Worm (Caenorhabditis elegans) whole organism, mixed stage, embryonic: Measurements from ENCODE around the gene tex-2.

Experiments
- M03D4.4 ChIP-seq: sonication (generic microtip); optimal IDR thresholded peaks from 2 replicates; lab custom pipeline; 2017; ENCODE audit warnings: mild to moderate bottlenecking, missing genetic modification characterization, missing compliant biosample characterization
- lin-13 ChIP-seq: fragments of 150-350 bp; optimal IDR thresholded peaks from 2 replicates; lab custom pipeline; 2014; ENCODE audit warnings: missing biosample characterization, missing genetic modification characterization
- nhr-76 ChIP-seq: sonication (generic microtip); optimal IDR thresholded peaks from 2 replicates; lab custom pipeline; 2017; ENCODE audit warnings: missing biosample characterization, missing genetic modification characterization
- unc-39 ChIP-seq: fragments of 150-350 bp; optimal IDR thresholded peaks from 2 replicates; lab custom pipeline; 2014; ENCODE audit warnings: missing biosample characterization, missing genetic modification characterization
- ztf-11 ChIP-seq: fragments of 150-350 bp; optimal IDR thresholded peaks from 2 replicates; lab custom pipeline; 2014; ENCODE audit warnings: missing biosample characterization, missing genetic modification characterization

ce11 chrII:5838453-5838852, 35.0 kb downstream of the tex-2 start, which contains the start of gene ZK1248.15:
- no peak for TF ChIP-seq unc-39
- no peak for TF ChIP-seq nhr-76 (tag; lab: Kevin White, UChicago)
- no peak for TF ChIP-seq M03D4.4 (tag; lab: Kevin White, UChicago)
- TF ChIP-seq lin-13 (tag; lab: Kevin White, UChicago): no peak
- no peak for TF ChIP-seq ztf-11
